Worm (Caenorhabditis elegans): ENCODE results near the gene C04E12.4.

ce11 chrV:3409498-3409897 lies 46.9 kb downstream of the C04E12.4 start:
- TF ChIP-seq flt-1 (GFP tag; IDR thresholded peaks at IDR 0.05), result no peak
- TF ChIP-seq ets-7 (tag; optimal IDR thresholded peaks at IDR 0.05), result no peak
- no peak for TF ChIP-seq hnd-1 (tag; optimal IDR thresholded peaks at IDR 0.05)
- no peak for TF ChIP-seq ama-1 (optimal IDR thresholded peaks at IDR 0.05)
- no peak for TF ChIP-seq B0310.2 (tag; optimal IDR thresholded peaks at IDR 0.05)
- no peak for TF ChIP-seq hmbx-1 (tag; optimal IDR thresholded peaks at IDR 0.05)
- TF ChIP-seq ceh-13 (GFP tag; optimal IDR thresholded peaks at IDR 0.05), result no peak
- no peak for TF ChIP-seq ceh-36 (tag; optimal IDR thresholded peaks at IDR 0.05)
- TF ChIP-seq hmg-4 (GFP tag; optimal IDR thresholded peaks at IDR 0.05), result no peak
